Worm (Caenorhabditis elegans): ENCODE measurements around the gene gly-10.
A peak's percentile ranks its signal among the peaks of the same experiment; 100 is the strongest.

gly-10 gene

DNA sequence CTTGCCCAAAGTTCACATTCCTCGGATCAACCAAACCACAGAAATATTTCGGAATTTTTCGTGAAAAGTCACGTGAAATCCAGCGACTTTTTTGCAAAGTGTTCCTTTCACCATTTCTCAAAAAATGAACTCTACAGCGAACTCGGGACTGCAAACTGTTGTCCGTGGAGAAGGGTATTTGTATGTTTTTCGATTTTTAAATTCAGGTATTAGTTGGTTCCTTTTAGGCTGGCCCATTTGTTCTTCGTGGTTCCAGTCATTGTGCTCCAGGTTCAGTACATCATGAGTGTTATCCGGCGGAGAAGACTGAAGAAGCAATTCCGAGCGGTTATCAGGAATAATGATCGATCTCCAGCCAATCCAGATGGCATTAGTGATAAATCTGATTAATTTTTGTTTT, 2.2 kb upstream of the gly-10 start (continued):
- no peak for TF ChIP-seq ZK546.5 (tag; optimal IDR thresholded peaks at IDR 0.05)
- TF ChIP-seq ceh-28 (tag; optimal IDR thresholded peaks at IDR 0.05), result no peak
- no peak for TF ChIP-seq set-16 (GFP tag; IDR thresholded peaks at IDR 0.05)
- peak; percentile 43; the same call in 1 of the 2 replicates for TF ChIP-seq snpc-1.2 (GFP tag; IDR thresholded peaks at IDR 0.05)
- TF ChIP-seq aha-1 (tag), result peak; percentile 18
- no peak for TF ChIP-seq unc-39 (tag; optimal IDR thresholded peaks at IDR 0.05)
- TF ChIP-seq mes-2 (tag; optimal IDR thresholded peaks at IDR 0.05; ENCODE audit: poor library complexity, severe bottlenecking), result no peak
- no peak for TF ChIP-seq pha-4 (GFP tag; IDR thresholded peaks at IDR 0.05)
- no peak for TF ChIP-seq pha-4 (tag; optimal IDR thresholded peaks at IDR 0.05)

DNA sequence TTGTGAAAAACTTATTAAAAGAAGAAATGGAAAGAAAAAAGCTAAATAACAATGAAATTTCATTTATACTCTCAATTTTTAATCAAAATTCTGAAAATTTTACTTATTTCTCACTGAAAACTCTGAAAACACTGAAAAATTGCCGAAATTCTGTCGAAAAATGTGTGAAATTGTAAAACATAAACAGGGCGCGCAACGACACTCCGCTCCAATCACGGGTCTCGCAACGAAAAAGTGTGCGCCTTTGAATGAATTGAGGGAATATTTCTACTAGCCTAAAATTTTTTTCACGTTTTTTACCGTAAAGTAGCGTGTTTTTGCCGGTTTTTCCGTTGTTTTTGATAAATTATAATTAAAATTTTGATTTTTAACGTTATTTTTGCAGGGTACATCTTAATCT, 1.4 kb upstream of the gly-10 start, which contains the start of gene rpl-18:
rpl-18 (plus strand) TSS at position 386 of the 400 bp plus-strand sequence.
- TF ChIP-seq nhr-76 (tag; optimal IDR thresholded peaks at IDR 0.05) (no peak), tag-97 (GFP tag; IDR thresholded peaks at IDR 0.05) (no peak), hmg-1.1 (GFP tag; IDR thresholded peaks at IDR 0.05) (0 out of 2 replicates have a peak, but pooled peaks have one; percentile 34), dpl-1 (GFP tag; optimal IDR thresholded peaks at IDR 0.05) (peak; percentile 80), nhr-11 (tag; optimal IDR thresholded peaks at IDR 0.05) (peak; percentile 48), madf-9 (GFP tag; conservative IDR thresholded peaks at IDR 0.05) (no peak), jun-1 (tag; optimal IDR thresholded peaks at IDR 0.05) (no peak), duxl-1 (tag; optimal IDR thresholded peaks at IDR 0.05; ENCODE audit: poor library complexity) (no peak), unc-39 (tag; optimal IDR thresholded peaks at IDR 0.05) (no peak), F26F4.8 (GFP tag; conservative IDR thresholded peaks at IDR 0.05) (no peak), mep-1 (tag; optimal IDR thresholded peaks at IDR 0.05) (peak; percentile 57), nhr-10 (tag; optimal IDR thresholded peaks at IDR 0.05) (no peak), lin-29 (GFP tag; IDR thresholded peaks at IDR 0.05) (no peak), rbr-2 (tag; optimal IDR thresholded peaks at IDR 0.05) (peak; percentile 45), hlh-11 (tag; optimal IDR thresholded peaks at IDR 0.05) (no peak), dmd-9 (GFP tag; IDR thresholded peaks at IDR 0.05) (no peak), aha-1 (tag) (no peak), ceh-28 (tag; optimal IDR thresholded peaks at IDR 0.05) (no peak), attf-4 (tag; optimal IDR thresholded peaks at IDR 0.05) (no peak), hif-1 (tag; optimal IDR thresholded peaks at IDR 0.05) (no peak), nhr-77 (tag; optimal IDR thresholded peaks at IDR 0.05) (peak; percentile 43), ctbp-1 (GFP tag; IDR thresholded peaks at IDR 0.05) (no peak), pha-4 (GFP tag; IDR thresholded peaks at IDR 0.05) (no peak), pha-4 (tag; optimal IDR thresholded peaks at IDR 0.05) (no peak), lin-13 (GFP tag; optimal IDR thresholded peaks at IDR 0.05) (peak; percentile 72), Y48G9A.11 (GFP tag; IDR thresholded peaks at IDR 0.05) (peak; percentile 95), unc-62 (GFP tag; optimal IDR thresholded peaks at IDR 0.05 in 1 of 2) (no peak), unc-62 (tag; optimal IDR thresholded peaks at IDR 0.05) (no peak), lin-38 (GFP tag; IDR thresholded peaks at IDR 0.05) (peak; percentile 57), php-3 (GFP tag; IDR thresholded peaks at IDR 0.05) (no peak), F44E2.7 (GFP tag; IDR thresholded peaks at IDR 0.05) (no peak), nhr-102 (tag; optimal IDR thresholded peaks at IDR 0.05) (no peak), ceh-82 (tag; optimal IDR thresholded peaks at IDR 0.05) (no peak), R02D3.7 (tag; optimal IDR thresholded peaks at IDR 0.05) (no peak), mdl-1 (tag; optimal IDR thresholded peaks at IDR 0.05) (peak in 1 of 2 experiments; percentile 30), ZK546.5 (tag; optimal IDR thresholded peaks at IDR 0.05) (no peak), snpc-4 (tag; optimal IDR thresholded peaks at IDR 0.05) (no peak), fos-1 (tag; optimal IDR thresholded peaks at IDR 0.05) (no peak), T26A8.4 (GFP tag; IDR thresholded peaks at IDR 0.05) (no peak), nhr-6 (tag; optimal IDR thresholded peaks at IDR 0.05) (peak; percentile 71), dve-1 (tag; optimal IDR thresholded peaks at IDR 0.05; ENCODE audit: insufficient read depth) (peak; percentile 72), Y75B8A.6 (GFP tag; IDR thresholded peaks at IDR 0.05) (no peak), lim-7 (GFP tag; IDR thresholded peaks at IDR 0.05) (no peak), unc-130 (GFP tag; optimal IDR thresholded peaks at IDR 0.05) (peak; percentile 8), ces-1 (GFP tag; optimal IDR thresholded peaks at IDR 0.05) (no peak), Y105C5A.15 (GFP tag; IDR thresholded peaks at IDR 0.05) (no peak), dmd-6 (GFP tag; IDR thresholded peaks at IDR 0.05) (no peak), spr-1 (tag; optimal IDR thresholded peaks at IDR 0.05) (no peak)
